Fruit fly (Drosophila melanogaster) whole organism, embryonic: ENCODE results near the gene yellow-e2.
A peak's percentile ranks its signal among the peaks of the same experiment; 100 is the strongest.

ENCODE experiments used
- CG10431 ChIP-seq: fragments of 200-800 bp; sonication (Bioruptor generic); optimal IDR thresholded peaks from 3 replicates; lab custom pipeline; 2018; ENCODE audit warnings: missing biosample characterization, mild to moderate bottlenecking, missing genetic modification characterization
- CG11723 ChIP-seq: fragments of 200-800 bp; sonication (Bioruptor generic); optimal IDR thresholded peaks from 2 replicates; lab custom pipeline; 2017; ENCODE audit warnings: missing biosample characterization, mild to moderate bottlenecking, missing genetic modification characterization
- CG14441 ChIP-seq: fragments of 200-800 bp; sonication (Bioruptor generic); IDR thresholded peaks from 2 replicates; pipeline ENCODE4 v1.3.6; 2022; ENCODE audit warnings: missing biosample characterization, missing genetic modification characterization
- CG16815 ChIP-seq: fragments of 200-800 bp; sonication (Bioruptor generic); optimal IDR thresholded peaks from 3 replicates; lab custom pipeline; 2017; ENCODE audit warnings: missing biosample characterization, mild to moderate bottlenecking, missing genetic modification characterization
- CG30403 ChIP-seq: fragments of 200-800 bp; sonication (Bioruptor generic); optimal IDR thresholded peaks from 3 replicates; lab custom pipeline; 2016; ENCODE audit warnings: missing biosample characterization, missing genetic modification characterization
- CG31441 ChIP-seq: fragments of 200-800 bp; sonication (Bioruptor generic); IDR thresholded peaks from 2 replicates; pipeline ENCODE4 v1.3.6; 2022; ENCODE audit warnings: missing biosample characterization, missing genetic modification characterization
- CG4360 ChIP-seq: fragments of 200-800 bp; sonication (Bioruptor generic); IDR thresholded peaks from 2 replicates; pipeline ENCODE4 v1.3.6; 2022; ENCODE audit warnings: missing biosample characterization, missing genetic modification characterization
- CG4404 ChIP-seq: fragments of 200-800 bp; sonication (Bioruptor generic); IDR thresholded peaks from 2 replicates; pipeline ENCODE4 v1.3.6; 2022; ENCODE audit warnings: missing biosample characterization, missing genetic modification characterization
- CG6765 ChIP-seq: fragments of 200-800 bp; sonication (Bioruptor generic); optimal IDR thresholded peaks from 3 replicates; lab custom pipeline; 2017; ENCODE audit warnings: missing biosample characterization, mild to moderate bottlenecking, missing genetic modification characterization
- CG8765 ChIP-seq: fragments of 200-800 bp; sonication (Bioruptor generic); IDR thresholded peaks from 2 replicates; pipeline ENCODE4 v1.3.6; 2022; ENCODE audit warnings: missing biosample characterization, missing genetic modification characterization
- CG9817 ChIP-seq: fragments of 200-800 bp; sonication (Bioruptor generic); optimal IDR thresholded peaks from 2 replicates; lab custom pipeline; 2018; ENCODE audit warnings: missing biosample characterization, mild to moderate bottlenecking, missing genetic modification characterization, moderate library complexity
- CG9876 ChIP-seq: fragments of 200-800 bp; sonication (Bioruptor generic); optimal IDR thresholded peaks from 2 replicates; lab custom pipeline; 2016; ENCODE audit warnings: missing biosample characterization, missing genetic modification characterization
- D19B ChIP-seq: fragments of 200-800 bp; sonication (Bioruptor generic); optimal IDR thresholded peaks from 2 replicates; lab custom pipeline; 2017; ENCODE audit warnings: missing biosample characterization, mild to moderate bottlenecking, missing genetic modification characterization
- Dip3 ChIP-seq: fragments of 200-800 bp; sonication (Bioruptor generic); optimal IDR thresholded peaks from 3 replicates; lab custom pipeline; 2016; ENCODE audit warnings: missing biosample characterization, missing genetic modification characterization
- Doc2 ChIP-seq: fragments of 200-800 bp; sonication (Bioruptor generic); IDR thresholded peaks from 2 replicates; pipeline ENCODE4 v1.3.6; 2022; ENCODE audit warnings: missing biosample characterization, missing genetic modification characterization
- HLHmδ ChIP-seq: fragments of 200-800 bp; sonication (Bioruptor generic); optimal IDR thresholded peaks from 2 replicates; lab custom pipeline; 2018; ENCODE audit warnings: missing biosample characterization, mild to moderate bottlenecking, missing genetic modification characterization, moderate library complexity
- Hey ChIP-seq: fragments of 200-800 bp; sonication (Bioruptor generic); optimal IDR thresholded peaks from 3 replicates; lab custom pipeline; 2018; ENCODE audit warnings: missing biosample characterization, mild to moderate bottlenecking, missing genetic modification characterization
- Kr ChIP-seq: fragments of 200-800 bp; sonication (Bioruptor generic); optimal IDR thresholded peaks from 2 replicates; lab custom pipeline; 2017; ENCODE audit warnings: missing biosample characterization, mild to moderate bottlenecking, missing genetic modification characterization
- MESR4 ChIP-seq: fragments of 200-800 bp; sonication (Bioruptor generic); optimal IDR thresholded peaks from 2 replicates; lab custom pipeline; 2018; ENCODE audit warnings: missing biosample characterization, mild to moderate bottlenecking, missing genetic modification characterization, moderate library complexity
- MTF-1 ChIP-seq: fragments of 200-800 bp; sonication (Bioruptor generic); optimal IDR thresholded peaks from 2 replicates; lab custom pipeline; 2018; ENCODE audit warnings: missing biosample characterization, mild to moderate bottlenecking, missing genetic modification characterization, borderline replicate concordance
- NC2β ChIP-seq: fragments of 200-800 bp; sonication (Bioruptor generic); optimal IDR thresholded peaks from 2 replicates; lab custom pipeline; 2016; ENCODE audit warnings: missing biosample characterization, missing genetic modification characterization
- Nf-YC ChIP-seq: fragments of 200-800 bp; optimal IDR thresholded peaks from 3 replicates; lab custom pipeline; 2019; ENCODE audit warnings: missing biosample characterization, mild to moderate bottlenecking, missing genetic modification characterization, moderate library complexity
- Rx ChIP-seq: fragments of 200-800 bp; sonication (Bioruptor generic); IDR thresholded peaks from 2 replicates; pipeline ENCODE4 v1.3.6; 2022; ENCODE audit warnings: missing biosample characterization, missing genetic modification characterization
- Six4 ChIP-seq: fragments of 200-800 bp; sonication (Bioruptor generic); optimal IDR thresholded peaks from 2 replicates; lab custom pipeline; 2016; ENCODE audit warnings: missing biosample characterization, missing genetic modification characterization
- TFAM ChIP-seq: fragments of 200-800 bp; sonication (Bioruptor generic); optimal IDR thresholded peaks from 2 replicates; lab custom pipeline; 2017; ENCODE audit warnings: missing biosample characterization, missing genetic modification characterization, inconsistent platforms
- ato ChIP-seq: fragments of 200-800 bp; sonication (Bioruptor generic); IDR thresholded peaks from 2 replicates; pipeline ENCODE4 v1.3.6; 2022; ENCODE audit warnings: missing biosample characterization, missing genetic modification characterization; ENCODE audit not compliant: partially characterized antibody
- chm ChIP-seq: fragments of 200-800 bp; sonication (Bioruptor generic); IDR thresholded peaks from 2 replicates; pipeline ENCODE4 v1.3.6; 2022; ENCODE audit warnings: missing biosample characterization, missing genetic modification characterization
- dmrt99B ChIP-seq: fragments of 200-800 bp; sonication (Bioruptor generic); optimal IDR thresholded peaks from 2 replicates; lab custom pipeline; 2018; ENCODE audit warnings: missing biosample characterization, mild to moderate bottlenecking, missing genetic modification characterization, moderate library complexity
- en ChIP-seq: fragments of 200-800 bp; sonication (Bioruptor generic); optimal IDR thresholded peaks from 2 replicates; lab custom pipeline; 2016; ENCODE audit warnings: missing biosample characterization, missing genetic modification characterization
- hb ChIP-seq: fragments of 200-800 bp; sonication (Bioruptor generic); IDR thresholded peaks from 3 replicates; pipeline ENCODE4 v1.3.6; 2022; ENCODE audit warnings: missing biosample characterization, missing genetic modification characterization; ENCODE audit not compliant: partially characterized antibody
- ind ChIP-seq: fragments of 200-800 bp; sonication (Bioruptor generic); optimal IDR thresholded peaks from 3 replicates; lab custom pipeline; 2016; ENCODE audit warnings: missing biosample characterization, missing genetic modification characterization
- jing ChIP-seq: fragments of 200-800 bp; sonication (Bioruptor generic); optimal IDR thresholded peaks from 2 replicates; lab custom pipeline; 2018; ENCODE audit warnings: missing biosample characterization, mild to moderate bottlenecking, missing genetic modification characterization
- lbe ChIP-seq: fragments of 200-800 bp; sonication (Bioruptor generic); optimal IDR thresholded peaks from 2 replicates; lab custom pipeline; 2016; ENCODE audit warnings: missing biosample characterization, mild to moderate bottlenecking, missing genetic modification characterization
- nau ChIP-seq: fragments of 200-800 bp; sonication (Bioruptor generic); optimal IDR thresholded peaks from 3 replicates; lab custom pipeline; 2017; ENCODE audit warnings: missing biosample characterization, mild to moderate bottlenecking, missing genetic modification characterization, missing genetic modification reagents
- odd ChIP-seq: fragments of 200-800 bp; sonication (Bioruptor generic); optimal IDR thresholded peaks from 2 replicates; lab custom pipeline; 2017; ENCODE audit warnings: missing biosample characterization, mild to moderate bottlenecking, missing genetic modification characterization
- pita ChIP-seq: fragments of 200-800 bp; sonication (Bioruptor generic); optimal IDR thresholded peaks from 2 replicates; lab custom pipeline; 2017; ENCODE audit warnings: missing biosample characterization, mild to moderate bottlenecking, missing genetic modification characterization
- pnt ChIP-seq: fragments of 200-800 bp; sonication (Bioruptor generic); optimal IDR thresholded peaks from 3 replicates; lab custom pipeline; 2016; ENCODE audit warnings: missing biosample characterization, missing genetic modification characterization
- row ChIP-seq: fragments of 200-800 bp; sonication (Bioruptor generic); IDR thresholded peaks from 3 replicates; pipeline ENCODE4 v1.3.6; 2022; ENCODE audit warnings: missing biosample characterization, missing genetic modification characterization
- sens ChIP-seq: fragments of 200-800 bp; sonication (Bioruptor generic); peaks from one replicate; lab custom pipeline; 2016; ENCODE audit warnings: missing biosample characterization, missing genetic modification characterization
- ssp ChIP-seq: fragments of 200-800 bp; sonication (Bioruptor generic); IDR thresholded peaks from 2 replicates; pipeline ENCODE4 v1.3.6; 2022; ENCODE audit warnings: missing biosample characterization, missing genetic modification characterization
- tna ChIP-seq: fragments of 200-800 bp; sonication (Bioruptor generic); IDR thresholded peaks from 2 replicates; pipeline ENCODE4 v1.3.6; 2022; ENCODE audit warnings: missing biosample characterization, missing genetic modification characterization; ENCODE audit not compliant: partially characterized antibody
- trem ChIP-seq: fragments of 200-800 bp; optimal IDR thresholded peaks from 3 replicates; lab custom pipeline; 2019; ENCODE audit warnings: missing biosample characterization, mild to moderate bottlenecking, missing genetic modification characterization, moderate library complexity
- tup ChIP-seq: fragments of 200-800 bp; sonication (Bioruptor generic); optimal IDR thresholded peaks from 2 replicates; lab custom pipeline; 2016; ENCODE audit warnings: missing biosample characterization, mild to moderate bottlenecking, missing genetic modification characterization, moderate library complexity
- twi ChIP-seq: fragments of 200-800 bp; optimal IDR thresholded peaks from 2 replicates; lab custom pipeline; 2019; ENCODE audit warnings: missing biosample characterization, mild to moderate bottlenecking, missing genetic modification characterization, moderate library complexity
- vfl ChIP-seq: fragments of 200-800 bp; sonication (Bioruptor generic); optimal IDR thresholded peaks from 2 replicates; lab custom pipeline; 2016; ENCODE audit warnings: missing biosample characterization, missing genetic modification characterization
- wek ChIP-seq: fragments of 200-800 bp; sonication (Bioruptor generic); optimal IDR thresholded peaks from 3 replicates; lab custom pipeline; 2018; ENCODE audit warnings: missing biosample characterization, mild to moderate bottlenecking, missing genetic modification characterization, moderate library complexity
- z ChIP-seq: fragments of 200-800 bp; sonication (Bioruptor generic); IDR thresholded peaks from 3 replicates; pipeline ENCODE4 v1.3.6; 2022; ENCODE audit warnings: missing biosample characterization, missing genetic modification characterization
- zfh2 ChIP-seq: fragments of 200-800 bp; sonication (Bioruptor generic); optimal IDR thresholded peaks from 2 replicates; lab custom pipeline; 2016; ENCODE audit warnings: missing biosample characterization, missing genetic modification characterization

yellow-e2 gene

DNA sequence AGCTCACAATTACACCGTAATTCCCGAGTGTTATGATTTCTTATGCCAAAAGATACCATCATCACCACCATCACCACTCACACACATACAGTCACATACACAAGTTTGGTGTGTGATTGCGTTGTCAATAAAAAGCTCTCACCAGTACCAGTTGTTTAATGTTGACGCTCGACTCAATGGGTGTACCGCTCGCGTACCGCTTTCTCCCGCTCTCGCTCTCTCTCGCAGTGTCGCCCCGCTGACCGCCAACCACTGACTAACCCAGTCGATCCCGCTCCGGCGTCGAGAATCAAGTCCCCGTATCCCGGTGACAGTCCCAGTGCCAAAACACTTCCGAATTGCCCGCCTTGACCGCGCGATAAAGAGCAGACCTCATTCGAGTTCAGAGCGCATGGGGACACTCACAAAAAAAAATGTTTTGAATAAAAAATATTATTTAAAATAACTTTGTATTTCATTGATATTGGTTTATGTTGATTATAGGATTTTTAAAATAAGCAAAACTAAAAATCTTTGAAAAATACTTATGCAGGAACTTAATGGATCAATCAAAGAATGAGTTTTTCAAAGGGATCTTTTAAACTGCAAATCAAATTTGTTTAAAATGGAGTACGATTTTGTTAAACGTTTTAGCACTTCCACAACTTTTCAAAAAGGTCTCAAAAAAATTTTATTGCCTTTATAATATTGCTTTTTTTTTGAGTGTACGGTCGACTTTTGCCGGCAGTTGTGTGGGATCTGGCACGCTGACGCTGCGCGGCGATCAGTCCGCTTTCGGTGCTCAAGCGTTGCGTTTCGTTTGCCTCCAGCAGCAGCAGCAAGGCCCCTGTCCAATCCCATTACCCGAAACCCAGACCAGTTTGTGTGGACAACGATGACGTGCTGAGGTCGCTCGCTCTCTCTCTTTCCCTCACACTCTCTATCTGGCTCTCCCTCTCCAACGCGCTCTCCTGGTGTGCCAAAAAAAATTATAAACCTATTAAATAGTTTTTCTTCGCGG is 42.3 kb downstream of the yellow-e2 start, which contains the start of gene Dic1 (continued):
- TF ChIP-seq CG10431, result peak; percentile 89
- TF ChIP-seq sens (GFP tag; lab: Kevin White, UChicago), result peak; percentile 99
- TF ChIP-seq ato (GFP tag; lab: Robert Waterston, UW), result peak; percentile 34; the same call in 1 of the 2 replicates
- TF ChIP-seq MTF-1 (GFP tag; lab: Kevin White, UChicago), result peak; percentile 69
- peak; percentile 82 for TF ChIP-seq ssp
- peak; percentile 88 for TF ChIP-seq pnt (GFP tag; lab: Kevin White, UChicago)
- peak; percentile 89 for TF ChIP-seq lbe (GFP tag; lab: Kevin White, UChicago)
- TF ChIP-seq CG14441, result peak; percentile 89
- TF ChIP-seq CG11723 (GFP tag; lab: Kevin White, UChicago), result peak; percentile 97
- TF ChIP-seq CG9817 (tag; lab: Kevin White, UChicago), result peak; percentile 95
- TF ChIP-seq z (GFP tag; lab: Robert Waterston, UW), result no peak; the same call in 2 of the 3 replicates
- peak; percentile 98 for TF ChIP-seq dmrt99B (tag; lab: Kevin White, UChicago)
- peak; percentile 82 for TF ChIP-seq HLHmδ (GFP tag; lab: Kevin White, UChicago)
- TF ChIP-seq odd (GFP tag; lab: Kevin White, UChicago), result peak; percentile 97
- peak; percentile 98 for TF ChIP-seq CG31441 (GFP tag; lab: Robert Waterston, UW)
- peak; percentile 75 for TF ChIP-seq tup (GFP tag; lab: Kevin White, UChicago)
- TF ChIP-seq Doc2 (GFP tag; lab: Robert Waterston, UW), result 0 out of 2 replicates have a peak, but pooled peaks have one; percentile 37
- TF ChIP-seq zfh2 (GFP tag; lab: Kevin White, UChicago), result peak; percentile 95
- TF ChIP-seq tna, result peak; percentile 52; the same call in 1 of the 2 replicates
- peak; percentile 95 for TF ChIP-seq ind (GFP tag; lab: Kevin White, UChicago)
- TF ChIP-seq Hey (tag; lab: Kevin White, UChicago), result peak; percentile 54
- TF ChIP-seq nau (GFP tag; lab: Kevin White, UChicago), result peak; percentile 95
- peak; percentile 93 for TF ChIP-seq CG16815 (GFP tag; lab: Kevin White, UChicago)
- TF ChIP-seq Rx, result peak; percentile 73
- peak; percentile 65 for TF ChIP-seq TFAM (GFP tag; lab: Kevin White, UChicago)
- TF ChIP-seq wek (GFP tag; lab: Kevin White, UChicago), result peak; percentile 49
- TF ChIP-seq CG8765 (GFP tag; lab: Robert Waterston, UW), result peak; percentile 61; the same call in 1 of the 2 replicates
- peak; percentile 50 for TF ChIP-seq CG4360
- TF ChIP-seq CG6765 (GFP tag; lab: Kevin White, UChicago), result peak; percentile 94
- peak; percentile 74; the same call in 1 of the 2 replicates for TF ChIP-seq chm (GFP tag; lab: Robert Waterston, UW)
- no peak for TF ChIP-seq hb
- TF ChIP-seq Nf-YC (tag; lab: Kevin White, UChicago), result peak; percentile 87
- TF ChIP-seq CG30403, result peak; percentile 98
- peak; percentile 89 for TF ChIP-seq twi (tag; lab: Kevin White, UChicago)
- peak; percentile 79 for TF ChIP-seq Kr (GFP tag; lab: Kevin White, UChicago)
- peak; percentile 93 for TF ChIP-seq vfl (GFP tag; lab: Kevin White, UChicago)
- TF ChIP-seq row (GFP tag; lab: Robert Waterston, UW), result peak; percentile 94
- peak; percentile 82 for TF ChIP-seq CG4404 (GFP tag; lab: Robert Waterston, UW)
- peak; percentile 81 for TF ChIP-seq NC2β
- peak; percentile 76 for TF ChIP-seq en (GFP tag; lab: Kevin White, UChicago)
- TF ChIP-seq trem, result peak; percentile 92
- TF ChIP-seq CG9876 (GFP tag; lab: Kevin White, UChicago), result peak; percentile 84
- TF ChIP-seq pita (GFP tag; lab: Kevin White, UChicago), result no peak
- TF ChIP-seq D19B, result peak; percentile 95
- peak; percentile 93 for TF ChIP-seq Six4
- peak; percentile 85 for TF ChIP-seq jing (GFP tag; lab: Kevin White, UChicago)
- peak; percentile 10 for TF ChIP-seq MESR4 (GFP tag; lab: Kevin White, UChicago)
- peak; percentile 92 for TF ChIP-seq Dip3
